Worm (Caenorhabditis elegans) whole organism, young adult: Measurements from ENCODE around the gene C44F1.1.
A peak's percentile ranks its signal among the peaks of the same experiment; 100 is the strongest.

ENCODE experiments used
- aptf-2 ChIP-seq: fragments of 200-800 bp; sonication (Bioruptor generic); conservative IDR thresholded peaks from 2 replicates; pipeline ENCODE4 v1.3.6; 2022; ENCODE audit warnings: missing genetic modification reagents, missing genetic modification characterization, missing compliant biosample characterization
- sea-2 ChIP-seq: fragments of 200-800 bp; sonication (Bioruptor generic); IDR thresholded peaks from 2 replicates; pipeline ENCODE4 v1.3.6; 2022; ENCODE audit warnings: missing genetic modification characterization, missing compliant biosample characterization
- snpc-4 ChIP-seq, 5 experiments: fragments of 150-350 bp in 1 of 5; sonication (generic microtip) in 4 of 5; optimal IDR thresholded peaks; 2 replicates each; lab custom pipeline; 2014 to 2018; ENCODE audit warnings: missing genetic modification characterization in 5 of 5, missing biosample characterization in 3 of 5, antibody characterized with exemption in 2 of 5, mild to moderate bottlenecking in 2 of 5, missing compliant biosample characterization in 2 of 5, missing genotype in 2 of 5, moderate library complexity in 2 of 5, missing genetic modification reagents in 1 of 5

DNA sequence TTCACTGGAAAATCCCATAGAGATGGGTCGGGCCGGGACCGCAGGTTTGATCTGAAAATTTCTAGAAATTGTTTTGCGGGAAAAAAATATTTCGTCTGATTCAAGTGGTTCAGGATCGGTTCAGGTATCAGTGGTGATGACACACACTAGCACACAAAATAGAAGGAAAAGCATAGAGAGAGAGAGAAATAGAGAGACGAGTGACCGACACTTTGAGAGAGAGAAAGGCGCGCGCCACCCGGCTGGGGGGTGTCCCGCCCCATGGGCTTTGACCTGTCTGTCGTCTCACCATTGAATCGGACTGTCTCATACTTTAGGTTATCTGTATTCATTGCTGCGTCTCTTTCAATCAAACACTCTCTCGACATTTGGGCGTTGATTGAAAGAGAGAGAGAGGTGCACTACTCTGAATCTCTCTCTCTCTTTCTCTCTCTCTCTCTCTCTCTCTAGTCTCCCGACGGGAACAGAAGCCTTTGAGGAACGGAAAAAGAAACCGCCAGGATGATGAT lies 21.1 kb upstream of the C44F1.1 start, which contains the start of gene acy-3:
- TF ChIP-seq sea-2 (GFP tag; lab: Robert Waterston, UW) (no peak), snpc-4 (GFP tag; optimal IDR thresholded peaks at IDR 0.05; lab: Kevin White, UChicago) (no peak), snpc-4 (tag; optimal IDR thresholded peaks at IDR 0.05; lab: Kevin White, UChicago) (peak in 1 of 4 experiments; percentile 28), aptf-2 (GFP tag; lab: Robert Waterston, UW) (no peak)
